Worm (Caenorhabditis elegans): ENCODE results near the gene sas-1.

ce11 chrIII:12685372-12686298, 13.7 kb upstream of the sas-1 start:
- TF ChIP-seq him-1 (tag; optimal IDR thresholded peaks at IDR 0.05) (no peak), W03F9.2 (tag; optimal IDR thresholded peaks at IDR 0.05) (no peak), dao-5 (tag; optimal IDR thresholded peaks at IDR 0.05) (no peak)
